Worm (Caenorhabditis elegans): ENCODE data around the gene swsn-7.

DNA sequence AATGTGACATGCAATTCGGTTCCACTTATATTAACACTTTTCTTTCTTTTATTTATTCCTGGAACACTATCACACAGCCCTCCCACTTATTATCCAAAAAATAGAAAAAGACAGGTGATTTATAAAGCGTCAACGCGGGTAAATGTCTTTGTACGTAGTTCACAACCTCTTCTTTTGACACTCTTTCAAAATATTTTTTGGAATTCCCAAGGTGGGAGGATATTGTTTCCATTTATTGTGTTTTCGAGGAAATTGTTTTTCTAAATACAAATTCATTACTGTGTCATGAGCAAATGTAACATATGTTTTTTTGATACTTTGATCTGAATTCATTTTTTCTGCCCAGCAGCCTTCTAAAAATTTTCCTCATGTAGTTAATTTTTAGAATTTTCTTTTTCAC is 30.3 kb upstream of the swsn-7 start:
- no peak for TF ChIP-seq attf-6 (GFP tag; IDR thresholded peaks at IDR 0.05)
- no peak for TF ChIP-seq lin-54 (GFP tag; optimal IDR thresholded peaks at IDR 0.05)
- no peak for TF ChIP-seq F10E7.11 (tag; optimal IDR thresholded peaks at IDR 0.05)
- no peak for TF ChIP-seq T07F8.4 (tag; optimal IDR thresholded peaks at IDR 0.05)
- no peak for TF ChIP-seq cebp-1 (GFP tag; IDR thresholded peaks at IDR 0.05)
- TF ChIP-seq cebp-1 (tag; optimal IDR thresholded peaks at IDR 0.05), result no peak
- TF ChIP-seq F39B2.1 (GFP tag; IDR thresholded peaks at IDR 0.05), result no peak
